Worm (Caenorhabditis elegans) whole organism, late embryonic: Measurements from ENCODE around the gene sshk-1.

Source experiments
- C08G9.2 ChIP-seq: sonication (generic microtip); optimal IDR thresholded peaks from 2 replicates; lab custom pipeline; 2016; ENCODE audit warnings: mild to moderate bottlenecking, missing genetic modification characterization, moderate library complexity, missing compliant biosample characterization
- C38D4.7 ChIP-seq: fragments of 200-800 bp; sonication (Bioruptor generic); optimal IDR thresholded peaks from 2 replicates; lab custom pipeline; 2018; ENCODE audit warnings: mild to moderate bottlenecking, missing genetic modification characterization, moderate library complexity, missing compliant biosample characterization
- K09A11.1 ChIP-seq: sonication (generic microtip); optimal IDR thresholded peaks from 2 replicates; lab custom pipeline; 2017; ENCODE audit warnings: antibody characterized with exemption, mild to moderate bottlenecking, missing genetic modification characterization, missing compliant biosample characterization; ENCODE audit not compliant: insufficient read depth
- T23F11.4 ChIP-seq: fragments of 200-800 bp; sonication (Bioruptor generic); optimal IDR thresholded peaks from 2 replicates; lab custom pipeline; 2018; ENCODE audit warnings: mild to moderate bottlenecking, missing genetic modification characterization, missing compliant biosample characterization
- ahr-1 ChIP-seq: sonication (generic microtip); optimal IDR thresholded peaks from 2 replicates; lab custom pipeline; 2016; ENCODE audit warnings: missing genetic modification characterization, missing compliant biosample characterization
- ama-1 ChIP-seq: fragments of 150-350 bp; optimal IDR thresholded peaks from 2 replicates; lab custom pipeline; 2014
- ceh-18 ChIP-seq: sonication (generic microtip); optimal IDR thresholded peaks from 2 replicates; lab custom pipeline; 2016; ENCODE audit warnings: missing genetic modification characterization, missing compliant biosample characterization
- ceh-2 ChIP-seq: sonication (generic microtip); optimal IDR thresholded peaks from 2 replicates; lab custom pipeline; 2016; ENCODE audit warnings: missing genotype, missing genetic modification characterization, missing compliant biosample characterization
- ceh-30 ChIP-seq: fragments of 150-350 bp; optimal IDR thresholded peaks from 2 replicates; lab custom pipeline; 2014; ENCODE audit warnings: missing biosample characterization, missing genetic modification characterization
- ceh-45 ChIP-seq: fragments of 200-800 bp; sonication (Bioruptor generic); IDR thresholded peaks from 2 replicates; pipeline ENCODE4 v1.3.6; 2022; ENCODE audit warnings: missing genetic modification reagents, missing genetic modification characterization, missing compliant biosample characterization
- ceh-6 ChIP-seq: fragments of 200-800 bp; sonication (Bioruptor generic); optimal IDR thresholded peaks from 2 replicates; lab custom pipeline; 2018; ENCODE audit warnings: mild to moderate bottlenecking, missing genetic modification characterization, missing compliant biosample characterization
- dmd-4 ChIP-seq: sonication (generic microtip); optimal IDR thresholded peaks from 2 replicates; lab custom pipeline; 2016; ENCODE audit warnings: borderline replicate concordance, missing genetic modification characterization, missing compliant biosample characterization
- dve-1 ChIP-seq: sonication (generic microtip); optimal IDR thresholded peaks from 2 replicates; lab custom pipeline; 2017; ENCODE audit warnings: antibody characterized with exemption, mild to moderate bottlenecking, missing genetic modification characterization, missing compliant biosample characterization
- elt-4 ChIP-seq: sonication (generic microtip); optimal IDR thresholded peaks from 2 replicates; lab custom pipeline; 2016; ENCODE audit warnings: missing genetic modification characterization, missing compliant biosample characterization
- ets-4 ChIP-seq: sonication (generic microtip); optimal IDR thresholded peaks from 2 replicates; lab custom pipeline; 2016; ENCODE audit warnings: missing genetic modification characterization, missing compliant biosample characterization
- fax-1 ChIP-seq: sonication (generic microtip); optimal IDR thresholded peaks from 2 replicates; lab custom pipeline; 2016; ENCODE audit warnings: missing genotype, missing genetic modification characterization, missing compliant biosample characterization
- fkh-10 ChIP-seq: fragments of 150-350 bp; optimal IDR thresholded peaks from 2 replicates; lab custom pipeline; 2014; ENCODE audit warnings: missing biosample characterization, missing genetic modification reagents, missing genetic modification characterization
- gmeb-2 ChIP-seq: sonication (generic microtip); optimal IDR thresholded peaks from 2 replicates; lab custom pipeline; 2016; ENCODE audit warnings: missing genetic modification characterization, inconsistent platforms, missing compliant biosample characterization
- hlh-30 ChIP-seq: sonication (generic microtip); optimal IDR thresholded peaks from 2 replicates; lab custom pipeline; 2017; ENCODE audit warnings: antibody characterized with exemption, missing genetic modification characterization, missing compliant biosample characterization; ENCODE audit not compliant: insufficient read depth
- lim-6 ChIP-seq: sonication (generic microtip); optimal IDR thresholded peaks from 2 replicates; lab custom pipeline; 2016; ENCODE audit warnings: missing genetic modification characterization, missing compliant biosample characterization
- lin-11 ChIP-seq: fragments of 200-800 bp; sonication (Bioruptor generic); optimal IDR thresholded peaks from 2 replicates; lab custom pipeline; 2018; ENCODE audit warnings: mild to moderate bottlenecking, missing genetic modification characterization, missing compliant biosample characterization
- madf-2 ChIP-seq: sonication (generic microtip); optimal IDR thresholded peaks from 2 replicates; lab custom pipeline; 2017; ENCODE audit warnings: missing genetic modification characterization, missing compliant biosample characterization
- mec-3 ChIP-seq: sonication (generic microtip); optimal IDR thresholded peaks from 2 replicates; lab custom pipeline; 2016; ENCODE audit warnings: borderline replicate concordance, missing genetic modification characterization, missing compliant biosample characterization
- nfya-1 ChIP-seq: sonication (generic microtip); optimal IDR thresholded peaks from 2 replicates; lab custom pipeline; 2017; ENCODE audit warnings: missing genetic modification characterization, mild to moderate bottlenecking, missing compliant biosample characterization, antibody characterized with exemption, moderate library complexity
- nhr-11 ChIP-seq: fragments of 150-350 bp; optimal IDR thresholded peaks from 2 replicates; lab custom pipeline; 2014; ENCODE audit warnings: missing biosample characterization, missing genetic modification characterization
- pax-1 ChIP-seq: fragments of 150-350 bp; optimal IDR thresholded peaks from 2 replicates; lab custom pipeline; 2014; ENCODE audit warnings: missing biosample characterization, missing genetic modification characterization
- pha-2 ChIP-seq: sonication (generic microtip); optimal IDR thresholded peaks from 2 replicates; lab custom pipeline; 2017; ENCODE audit warnings: mild to moderate bottlenecking, missing genetic modification characterization, missing compliant biosample characterization
- pha-4 ChIP-seq: fragments of 150-350 bp; optimal IDR thresholded peaks from 2 replicates; lab custom pipeline; 2018; ENCODE audit warnings: missing biosample characterization, missing genetic modification reagents, missing genetic modification characterization
- pqm-1 ChIP-seq: sonication (generic microtip); optimal IDR thresholded peaks from 2 replicates; lab custom pipeline; 2016; ENCODE audit warnings: missing genetic modification characterization, missing compliant biosample characterization
- ref-2 ChIP-seq: sonication (generic microtip); optimal IDR thresholded peaks from 2 replicates; lab custom pipeline; 2016; ENCODE audit warnings: missing genetic modification characterization, missing compliant biosample characterization
- rnt-1 ChIP-seq: sonication (generic microtip); optimal IDR thresholded peaks from 2 replicates; lab custom pipeline; 2016; ENCODE audit warnings: missing genetic modification characterization, missing compliant biosample characterization
- sdc-2 ChIP-seq: sonication (generic microtip); optimal IDR thresholded peaks from 2 replicates; lab custom pipeline; 2016; ENCODE audit warnings: missing genotype, missing genetic modification characterization, missing compliant biosample characterization
- syd-9 ChIP-seq: sonication (generic microtip); optimal IDR thresholded peaks from 2 replicates; lab custom pipeline; 2016; ENCODE audit warnings: mild to moderate bottlenecking, missing genetic modification characterization, moderate library complexity, missing compliant biosample characterization
- tbx-2 ChIP-seq: sonication (generic microtip); optimal IDR thresholded peaks from 2 replicates; lab custom pipeline; 2016; ENCODE audit warnings: missing genetic modification characterization, missing compliant biosample characterization
- ttx-3 ChIP-seq: sonication (generic microtip); optimal IDR thresholded peaks from 2 replicates; lab custom pipeline; 2016; ENCODE audit warnings: missing genetic modification reagents, missing genetic modification characterization, missing compliant biosample characterization
- unc-3 ChIP-seq, 2 experiments: fragments of 200-800 bp in 1 of 2; sonication (Bioruptor generic) in 1 of 2; sonication (generic microtip) in 1 of 2; conservative IDR thresholded peaks in 1 of 2; optimal IDR thresholded peaks in 1 of 2; 2 replicates each; pipeline versions ENCODE4 v1.3.6 to Lab custom; 2016 to 2022; ENCODE audit warnings: missing compliant biosample characterization in 2 of 2, missing genetic modification characterization in 2 of 2, missing genetic modification reagents in 1 of 2
- unc-42 ChIP-seq: sonication (generic microtip); optimal IDR thresholded peaks from 2 replicates; lab custom pipeline; 2016; ENCODE audit warnings: missing genotype, missing genetic modification characterization, missing compliant biosample characterization
- unc-55 ChIP-seq: sonication (generic microtip); optimal IDR thresholded peaks from 2 replicates; lab custom pipeline; 2017; ENCODE audit warnings: missing biosample characterization, missing genetic modification reagents, missing genetic modification characterization
- unc-86 ChIP-seq: sonication (generic microtip); optimal IDR thresholded peaks from 2 replicates; lab custom pipeline; 2016; ENCODE audit warnings: missing genetic modification characterization, missing compliant biosample characterization

sshk-1 gene

DNA sequence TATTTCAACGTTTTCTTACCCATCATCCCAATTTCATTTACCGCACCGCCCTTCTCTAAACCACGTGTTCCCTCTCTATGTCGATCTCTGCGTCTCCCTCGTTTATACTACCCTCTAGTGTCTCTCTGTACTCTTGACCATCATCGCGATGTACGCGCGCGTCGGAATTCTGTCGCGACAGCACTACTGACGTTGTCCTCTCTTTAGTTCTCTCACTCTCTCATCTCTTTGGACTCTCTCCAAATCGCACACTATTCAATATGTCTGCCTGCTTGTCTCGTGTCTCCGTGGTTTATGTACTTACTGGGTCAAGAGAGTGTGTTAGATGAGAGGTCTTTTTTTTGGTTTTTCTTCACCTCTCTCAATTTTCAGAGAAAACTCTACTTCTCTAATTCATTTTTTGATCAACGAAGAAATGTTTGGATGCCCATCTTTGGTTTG lies 37.7 kb upstream of the sshk-1 start (continued):
- TF ChIP-seq K09A11.1: peak; percentile 40
- TF ChIP-seq ttx-3 (tag; lab: Kevin White, UChicago): peak; percentile 3
- TF ChIP-seq syd-9 (tag; lab: Kevin White, UChicago): peak; percentile 40
- TF ChIP-seq nfya-1 (tag; lab: Kevin White, UChicago): peak; percentile 90
- TF ChIP-seq tbx-2 (tag; lab: Kevin White, UChicago): peak; percentile 80
- TF ChIP-seq C38D4.7 (GFP tag; lab: Kevin White, UChicago): no peak
- no peak for TF ChIP-seq ceh-2 (tag; lab: Kevin White, UChicago)
- TF ChIP-seq pha-4 (tag; lab: Kevin White, UChicago): peak; percentile 100
- TF ChIP-seq unc-3 (GFP tag; conservative IDR thresholded peaks at IDR 0.05; lab: Robert Waterston, UW): 0 out of 2 replicates have a peak, but pooled peaks have one; percentile 13
- no peak for TF ChIP-seq unc-3 (tag; optimal IDR thresholded peaks at IDR 0.05; lab: Kevin White, UChicago)
- TF ChIP-seq unc-42: peak; percentile 98
- TF ChIP-seq rnt-1 (tag; lab: Kevin White, UChicago): peak; percentile 83
- peak; percentile 27 for TF ChIP-seq pha-2 (tag; lab: Kevin White, UChicago)

ce11 chrV:20778886-20779285 lies 37.1 kb upstream of the sshk-1 start:
- TF ChIP-seq dmd-4 (tag; lab: Kevin White, UChicago): no peak
- TF ChIP-seq ceh-30 (tag; lab: Kevin White, UChicago): no peak
- no peak for TF ChIP-seq K09A11.1
- TF ChIP-seq ref-2 (tag; lab: Kevin White, UChicago): no peak
- no peak for TF ChIP-seq gmeb-2 (tag; lab: Kevin White, UChicago)
- TF ChIP-seq madf-2 (tag; lab: Kevin White, UChicago): no peak
- TF ChIP-seq ceh-18 (tag; lab: Kevin White, UChicago): no peak
- no peak for TF ChIP-seq C08G9.2
- TF ChIP-seq lim-6 (tag; lab: Kevin White, UChicago): no peak
- TF ChIP-seq ttx-3 (tag; lab: Kevin White, UChicago): no peak
- TF ChIP-seq lin-11 (tag; lab: Kevin White, UChicago): no peak
- TF ChIP-seq fax-1 (tag; lab: Kevin White, UChicago): no peak
- TF ChIP-seq ceh-45 (GFP tag; lab: Robert Waterston, UW): no peak
- no peak for TF ChIP-seq ahr-1 (tag; lab: Kevin White, UChicago)
- no peak for TF ChIP-seq unc-3 (GFP tag; conservative IDR thresholded peaks at IDR 0.05; lab: Robert Waterston, UW)
- no peak for TF ChIP-seq unc-3 (tag; optimal IDR thresholded peaks at IDR 0.05; lab: Kevin White, UChicago)
- no peak for TF ChIP-seq nfya-1 (tag; lab: Kevin White, UChicago)
- TF ChIP-seq C38D4.7 (GFP tag; lab: Kevin White, UChicago): no peak

ce11 chrV:20779707-20780346 lies 36.1 kb upstream of the sshk-1 start:
- TF ChIP-seq ceh-45 (GFP tag; lab: Robert Waterston, UW) (no peak), unc-55 (GFP tag; lab: Kevin White, UChicago) (peak; percentile 70)

DNA sequence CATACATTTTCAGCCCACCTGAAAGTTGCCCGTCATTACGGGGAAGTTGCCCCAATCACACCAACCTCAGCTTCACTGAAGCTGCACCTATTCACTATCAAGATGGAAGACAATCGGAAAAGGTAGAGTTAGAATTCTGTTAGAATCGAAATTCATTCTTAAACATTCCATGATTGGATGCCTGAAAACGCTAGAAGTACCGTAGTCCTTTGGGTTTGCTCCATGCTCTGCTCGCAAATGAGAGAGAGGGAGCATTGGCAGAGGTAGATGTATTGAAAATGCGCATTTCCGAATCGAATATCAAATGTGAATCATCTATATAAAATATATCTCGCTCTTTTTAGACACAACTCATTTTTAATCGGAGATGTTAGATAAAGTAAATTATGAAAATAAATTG lies 35.5 kb upstream of the sshk-1 start, which contains the start of gene hif-1:
Gene hif-1 (plus strand): TSS at position 8 of the 400 bp plus-strand sequence.
- TF ChIP-seq C38D4.7 (GFP tag; lab: Kevin White, UChicago) (no peak), C08G9.2 (no peak), nhr-11 (tag; lab: Kevin White, UChicago) (no peak), fkh-10 (GFP tag; lab: Kevin White, UChicago) (no peak), ama-1 (no peak), sdc-2 (tag; lab: Kevin White, UChicago) (no peak), unc-86 (tag; lab: Kevin White, UChicago) (no peak), mec-3 (tag; lab: Kevin White, UChicago) (no peak), ttx-3 (tag; lab: Kevin White, UChicago) (no peak), dve-1 (tag; lab: Kevin White, UChicago) (no peak), elt-4 (no peak), T23F11.4 (GFP tag; lab: Kevin White, UChicago) (no peak), hlh-30 (tag; lab: Kevin White, UChicago) (no peak), syd-9 (tag; lab: Kevin White, UChicago) (no peak), ets-4 (tag; lab: Kevin White, UChicago) (no peak), pax-1 (tag; lab: Kevin White, UChicago) (no peak), ceh-6 (GFP tag; lab: Kevin White, UChicago) (no peak), pqm-1 (tag; lab: Kevin White, UChicago) (no peak), unc-3 (GFP tag; conservative IDR thresholded peaks at IDR 0.05; lab: Robert Waterston, UW) (no peak), unc-3 (tag; optimal IDR thresholded peaks at IDR 0.05; lab: Kevin White, UChicago) (no peak)
